Worm (Caenorhabditis elegans) whole organism, L1 larva: ENCODE data around the gene srd-59.

ENCODE experiments used
- egl-13 ChIP-seq: sonication (generic microtip); optimal IDR thresholded peaks from 2 replicates; lab custom pipeline; 2016; ENCODE audit warnings: missing genotype, missing genetic modification reagents, missing genetic modification characterization, missing compliant biosample characterization
- lin-15B ChIP-seq: fragments of 150-350 bp; sonication (generic microtip); optimal IDR thresholded peaks from 3 replicates; lab custom pipeline; 2014; ENCODE audit warnings: missing biosample characterization, missing genetic modification characterization
- lsy-2 ChIP-seq, 2 experiments: fragments of 150-350 bp; optimal IDR thresholded peaks; 2 replicates each; lab custom pipeline; 2014; ENCODE audit warnings: missing biosample characterization in 2 of 2, missing genetic modification characterization in 2 of 2
- mdl-1 ChIP-seq, 2 experiments: fragments of 150-350 bp; optimal IDR thresholded peaks; 2 replicates each; lab custom pipeline; 2014 to 2017; ENCODE audit warnings: missing biosample characterization in 2 of 2, missing genetic modification characterization in 2 of 2, inconsistent platforms in 1 of 2
- nhr-76 ChIP-seq: sonication (generic microtip); optimal IDR thresholded peaks from 2 replicates; lab custom pipeline; 2017; ENCODE audit warnings: missing biosample characterization, missing genetic modification characterization
- tbx-2 ChIP-seq: sonication (generic microtip); optimal IDR thresholded peaks from 2 replicates; lab custom pipeline; 2016; ENCODE audit warnings: missing genetic modification characterization, missing compliant biosample characterization
- ztf-11 ChIP-seq, 2 experiments: sonication (generic microtip); optimal IDR thresholded peaks; 2 replicates each; lab custom pipeline; 2016 to 2017; ENCODE audit warnings: missing genetic modification characterization in 2 of 2, missing biosample characterization in 1 of 2, missing compliant biosample characterization in 1 of 2

DNA sequence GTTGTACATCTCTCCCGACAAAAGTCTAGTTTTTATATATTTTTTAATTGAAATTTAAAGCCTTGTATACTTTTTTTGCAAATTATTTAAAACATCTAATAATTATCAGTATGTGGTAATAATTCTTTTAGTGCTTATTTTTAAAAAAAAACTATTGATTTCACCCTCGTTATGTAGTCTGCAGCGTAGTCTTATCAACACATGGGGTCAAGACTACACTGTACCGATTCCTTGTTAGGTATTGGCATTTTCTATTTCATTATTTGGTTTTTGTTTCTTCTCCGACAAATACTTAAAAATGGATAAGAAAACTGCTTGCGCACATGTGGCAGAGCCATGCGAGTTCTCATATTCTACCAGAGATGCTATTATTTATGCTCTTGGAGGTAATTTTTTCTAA, 9.4 kb upstream of the srd-59 start, which contains the start of gene maoc-1:
- no peak for TF ChIP-seq ztf-11 (tag; optimal IDR thresholded peaks at IDR 0.05; lab: Kevin White, UChicago)
- TF ChIP-seq nhr-76 = no peak
- no peak for TF ChIP-seq mdl-1 (tag; optimal IDR thresholded peaks at IDR 0.05; lab: Kevin White, UChicago)
- no peak for TF ChIP-seq tbx-2 (tag; lab: Kevin White, UChicago)
- no peak for TF ChIP-seq egl-13 (tag; lab: Kevin White, UChicago)
- TF ChIP-seq lsy-2 (tag; optimal IDR thresholded peaks at IDR 0.05; lab: Kevin White, UChicago) = no peak
- no peak for TF ChIP-seq lin-15B (tag; lab: Kevin White, UChicago)
